Worm (Caenorhabditis elegans) whole organism, young adult: Measurements from ENCODE around the gene W09G12.10.
"Not testable (repeated sequence)": the region's sequence is repeated elsewhere in the genome, so short reads cannot be mapped to it uniquely, and the experiment has no call there.

Source experiments
- B0019.2 ChIP-seq: fragments of 200-800 bp; sonication (Bioruptor generic); conservative IDR thresholded peaks from 2 replicates; pipeline ENCODE4 v1.3.6; 2022; ENCODE audit warnings: missing genetic modification reagents, missing genetic modification characterization, missing compliant biosample characterization
- B0035.1 ChIP-seq: sonication (generic microtip); optimal IDR thresholded peaks from 2 replicates; lab custom pipeline; 2016; ENCODE audit warnings: missing genetic modification characterization, mild to moderate bottlenecking, missing compliant biosample characterization, missing genotype, missing genetic modification reagents
- B0336.3 ChIP-seq: fragments of 200-800 bp; sonication (Bioruptor generic); IDR thresholded peaks from 2 replicates; pipeline ENCODE4 v1.3.6; 2022; ENCODE audit warnings: missing genetic modification characterization, missing compliant biosample characterization
- C06A6.2 ChIP-seq: fragments of 200-800 bp; sonication (Bioruptor generic); conservative IDR thresholded peaks from 2 replicates; pipeline ENCODE4 v1.3.6; 2022; ENCODE audit warnings: missing genetic modification characterization, missing compliant biosample characterization
- F37B4.10 ChIP-seq: fragments of 200-800 bp; sonication (Bioruptor generic); IDR thresholded peaks from 2 replicates; pipeline ENCODE4 v1.3.6; 2022; ENCODE audit warnings: missing genetic modification characterization, missing compliant biosample characterization
- F39B2.1 ChIP-seq: fragments of 200-800 bp; sonication (Bioruptor generic); IDR thresholded peaks from 2 replicates; pipeline ENCODE4 v1.3.6; 2022; ENCODE audit warnings: missing genetic modification reagents, missing genetic modification characterization, missing compliant biosample characterization
- F55B11.4 ChIP-seq: sonication (generic microtip); optimal IDR thresholded peaks from 2 replicates; lab custom pipeline; 2016; ENCODE audit warnings: missing compliant biosample characterization, missing genetic modification characterization, borderline replicate concordance; ENCODE audit not compliant: insufficient read depth
- K11D2.4 ChIP-seq: fragments of 200-800 bp; sonication (Bioruptor generic); IDR thresholded peaks from 2 replicates; pipeline ENCODE4 v1.3.6; 2022; ENCODE audit warnings: missing genetic modification reagents, missing genetic modification characterization, missing compliant biosample characterization
- K12H6.12 ChIP-seq: fragments of 200-800 bp; sonication (Bioruptor generic); optimal IDR thresholded peaks from 2 replicates; lab custom pipeline; 2018; ENCODE audit warnings: mild to moderate bottlenecking, missing genetic modification characterization, missing compliant biosample characterization
- Y53G8AR.9 ChIP-seq: fragments of 200-800 bp; sonication (Bioruptor generic); conservative IDR thresholded peaks from 2 replicates; pipeline ENCODE4 v1.3.6; 2022; ENCODE audit warnings: missing genetic modification reagents, missing genetic modification characterization, missing compliant biosample characterization
- Y67H2A.10 ChIP-seq: fragments of 200-800 bp; sonication (Bioruptor generic); conservative IDR thresholded peaks from 2 replicates; pipeline ENCODE4 v1.3.6; 2022; ENCODE audit warnings: missing genetic modification reagents, missing genetic modification characterization, missing compliant biosample characterization
- aptf-2 ChIP-seq: fragments of 200-800 bp; sonication (Bioruptor generic); conservative IDR thresholded peaks from 2 replicates; pipeline ENCODE4 v1.3.6; 2022; ENCODE audit warnings: missing genetic modification reagents, missing genetic modification characterization, missing compliant biosample characterization
- atf-7 ChIP-seq: sonication (generic microtip); optimal IDR thresholded peaks from 2 replicates; lab custom pipeline; 2017; ENCODE audit warnings: mild to moderate bottlenecking, missing genetic modification characterization, missing compliant biosample characterization
- athp-1 ChIP-seq: sonication (generic microtip); optimal IDR thresholded peaks from 2 replicates; lab custom pipeline; 2017; ENCODE audit warnings: mild to moderate bottlenecking, missing genetic modification characterization, missing compliant biosample characterization
- cebp-1 ChIP-seq, 2 experiments: fragments of 200-800 bp in 1 of 2; sonication (Bioruptor generic) in 1 of 2; sonication (generic microtip) in 1 of 2; IDR thresholded peaks in 1 of 2; optimal IDR thresholded peaks in 1 of 2; 2 replicates each; pipeline versions ENCODE4 v1.3.6 to Lab custom; 2017 to 2022; ENCODE audit warnings: missing compliant biosample characterization in 2 of 2, missing genetic modification characterization in 2 of 2, mild to moderate bottlenecking in 1 of 2, missing genetic modification reagents in 1 of 2, moderate library complexity in 1 of 2
- cebp-2 ChIP-seq: fragments of 200-800 bp; sonication (Bioruptor generic); IDR thresholded peaks from 2 replicates; pipeline ENCODE4 v1.3.6; 2022; ENCODE audit warnings: missing genetic modification characterization, missing compliant biosample characterization
- ceh-100 ChIP-seq: fragments of 200-800 bp; sonication (Bioruptor generic); IDR thresholded peaks from 2 replicates; pipeline ENCODE4 v1.3.6; 2022; ENCODE audit warnings: missing genetic modification reagents, missing genetic modification characterization, missing compliant biosample characterization
- ceh-40 ChIP-seq: fragments of 200-800 bp; sonication (Bioruptor generic); IDR thresholded peaks from 2 replicates; pipeline ENCODE4 v1.3.6; 2022; ENCODE audit warnings: missing genetic modification characterization, missing compliant biosample characterization
- ceh-79 ChIP-seq: sonication (generic microtip); optimal IDR thresholded peaks from 2 replicates; lab custom pipeline; 2017; ENCODE audit warnings: mild to moderate bottlenecking, missing genetic modification characterization, missing compliant biosample characterization
- dpff-1 ChIP-seq: sonication (generic microtip); optimal IDR thresholded peaks from 2 replicates; lab custom pipeline; 2017; ENCODE audit warnings: mild to moderate bottlenecking, missing genetic modification characterization, missing compliant biosample characterization
- dpl-1 ChIP-seq: fragments of 150-350 bp; optimal IDR thresholded peaks from 2 replicates; lab custom pipeline; 2014; ENCODE audit warnings: missing biosample characterization, missing genetic modification reagents, missing genetic modification characterization
- efl-1 ChIP-seq: fragments of 150-350 bp; optimal IDR thresholded peaks from 2 replicates; lab custom pipeline; 2014; ENCODE audit warnings: missing biosample characterization, missing genetic modification reagents, missing genetic modification characterization
- ets-4 ChIP-seq: fragments of 200-800 bp; sonication (Bioruptor generic); optimal IDR thresholded peaks from 2 replicates; lab custom pipeline; 2018; ENCODE audit warnings: mild to moderate bottlenecking, missing genetic modification characterization, missing compliant biosample characterization
- hlh-12 ChIP-seq: sonication (generic microtip); optimal IDR thresholded peaks from 2 replicates; lab custom pipeline; 2016; ENCODE audit warnings: missing genetic modification characterization, missing compliant biosample characterization
- hlh-26 ChIP-seq: fragments of 200-800 bp; sonication (Bioruptor generic); conservative IDR thresholded peaks from 2 replicates; pipeline ENCODE4 v1.3.6; 2022; ENCODE audit warnings: missing genetic modification reagents, missing genetic modification characterization, missing compliant biosample characterization
- hmg-1.2 ChIP-seq: fragments of 200-800 bp; sonication (Bioruptor generic); IDR thresholded peaks from 2 replicates; pipeline ENCODE4 v1.3.6; 2022; ENCODE audit warnings: missing genetic modification reagents, missing genetic modification characterization, missing compliant biosample characterization
- hmg-20 ChIP-seq: fragments of 200-800 bp; sonication (Bioruptor generic); IDR thresholded peaks from 2 replicates; pipeline ENCODE4 v1.3.6; 2022; ENCODE audit warnings: missing genetic modification reagents, missing genetic modification characterization, missing compliant biosample characterization
- lag-1 ChIP-seq: fragments of 200-800 bp; sonication (Bioruptor generic); IDR thresholded peaks from 2 replicates; pipeline ENCODE4 v1.3.6; 2022; ENCODE audit warnings: missing genetic modification reagents, missing genetic modification characterization, missing compliant biosample characterization
- lin-35 ChIP-seq, 3 experiments: fragments of 150-350 bp in 2 of 3; sonication (generic microtip) in 1 of 3; optimal IDR thresholded peaks; 2 replicates each; lab custom pipeline; 2014 to 2018; ENCODE audit warnings: missing biosample characterization in 3 of 3, missing genetic modification characterization in 3 of 3, missing genetic modification reagents in 3 of 3
- lin-54 ChIP-seq: fragments of 200-800 bp; sonication (Bioruptor generic); optimal IDR thresholded peaks from 2 replicates; lab custom pipeline; 2018; ENCODE audit warnings: mild to moderate bottlenecking, missing genetic modification characterization, missing compliant biosample characterization
- lir-1 ChIP-seq: fragments of 200-800 bp; sonication (Bioruptor generic); conservative IDR thresholded peaks from 2 replicates; pipeline ENCODE4 v1.3.6; 2022; ENCODE audit warnings: missing genetic modification reagents, missing genetic modification characterization, missing compliant biosample characterization
- lsl-1 ChIP-seq: fragments of 200-800 bp; sonication (Bioruptor generic); optimal IDR thresholded peaks from 2 replicates; lab custom pipeline; 2018; ENCODE audit warnings: mild to moderate bottlenecking, missing genetic modification characterization, moderate library complexity, missing compliant biosample characterization
- madf-10 ChIP-seq: sonication (generic microtip); optimal IDR thresholded peaks from 2 replicates; lab custom pipeline; 2016; ENCODE audit warnings: mild to moderate bottlenecking, missing genetic modification characterization, missing compliant biosample characterization
- madf-8 ChIP-seq: fragments of 200-800 bp; sonication (Bioruptor generic); conservative IDR thresholded peaks from 2 replicates; pipeline ENCODE4 v1.3.6; 2022; ENCODE audit warnings: missing genetic modification reagents, missing genetic modification characterization, missing compliant biosample characterization
- mes-4 ChIP-seq: sonication (generic microtip); optimal IDR thresholded peaks from 2 replicates; lab custom pipeline; 2016; ENCODE audit warnings: missing genotype, missing genetic modification characterization, missing compliant biosample characterization
- nhr-80 ChIP-seq: sonication (generic microtip); optimal IDR thresholded peaks from 2 replicates; lab custom pipeline; 2016; ENCODE audit warnings: missing genetic modification characterization, missing compliant biosample characterization
- pha-4 ChIP-seq: fragments of 150-350 bp; sonication (generic microtip); optimal IDR thresholded peaks from 2 replicates; lab custom pipeline; 2014; ENCODE audit warnings: missing biosample characterization, missing genetic modification reagents, missing genetic modification characterization
- rcor-1 ChIP-seq: fragments of 200-800 bp; sonication (Bioruptor generic); IDR thresholded peaks from 2 replicates; pipeline ENCODE4 v1.3.6; 2022; ENCODE audit warnings: missing genetic modification reagents, missing genetic modification characterization, missing compliant biosample characterization
- rpc-1 ChIP-seq, 2 experiments: fragments of 150-350 bp in 1 of 2; sonication (generic microtip) in 1 of 2; optimal IDR thresholded peaks; 2 replicates each; lab custom pipeline; 2014 to 2018; ENCODE audit warnings: missing biosample characterization in 1 of 2, missing genetic modification characterization in 1 of 2, missing genetic modification reagents in 1 of 2, missing genotype in 1 of 2
- snpc-4 ChIP-seq, 5 experiments: fragments of 150-350 bp in 1 of 5; sonication (generic microtip) in 4 of 5; optimal IDR thresholded peaks; 2 replicates each; lab custom pipeline; 2014 to 2018; ENCODE audit warnings: missing genetic modification characterization in 5 of 5, missing biosample characterization in 3 of 5, antibody characterized with exemption in 2 of 5, mild to moderate bottlenecking in 2 of 5, missing compliant biosample characterization in 2 of 5, missing genotype in 2 of 5, moderate library complexity in 2 of 5, missing genetic modification reagents in 1 of 5
- zim-3 ChIP-seq: sonication (generic microtip); optimal IDR thresholded peaks from 2 replicates; lab custom pipeline; 2017; ENCODE audit warnings: mild to moderate bottlenecking, missing genetic modification characterization, moderate library complexity, missing compliant biosample characterization
- ztf-25 ChIP-seq: fragments of 200-800 bp; sonication (Bioruptor generic); IDR thresholded peaks from 2 replicates; pipeline ENCODE4 v1.3.6; 2022; ENCODE audit warnings: missing genetic modification reagents, missing genetic modification characterization, missing compliant biosample characterization

Gene W09G12.10

DNA sequence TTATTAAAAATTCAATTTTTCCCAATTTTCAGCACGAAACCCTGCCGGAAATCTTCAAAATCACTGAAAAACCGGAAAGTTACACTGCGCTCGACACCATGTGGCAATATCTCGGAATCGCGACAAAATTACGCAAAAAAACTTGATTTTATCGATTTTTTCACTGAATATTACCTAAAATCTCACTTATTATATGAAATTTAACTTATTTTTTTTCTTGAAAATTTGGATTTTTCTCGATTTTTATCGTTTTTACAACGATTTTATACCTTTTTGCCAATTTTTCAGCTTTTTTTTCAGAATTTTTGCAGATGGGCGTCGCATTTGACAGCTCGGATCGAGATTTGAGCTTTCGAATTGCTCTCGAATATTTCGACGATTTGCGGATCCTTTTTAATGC, 28.3 kb downstream of the W09G12.10 start, which contains the start of gene spl-3 (continued):
- TF ChIP-seq lsl-1 (GFP tag; lab: Kevin White, UChicago) (no peak), pha-4 (no peak), hlh-26 (GFP tag; lab: Robert Waterston, UW) (no peak)

DNA sequence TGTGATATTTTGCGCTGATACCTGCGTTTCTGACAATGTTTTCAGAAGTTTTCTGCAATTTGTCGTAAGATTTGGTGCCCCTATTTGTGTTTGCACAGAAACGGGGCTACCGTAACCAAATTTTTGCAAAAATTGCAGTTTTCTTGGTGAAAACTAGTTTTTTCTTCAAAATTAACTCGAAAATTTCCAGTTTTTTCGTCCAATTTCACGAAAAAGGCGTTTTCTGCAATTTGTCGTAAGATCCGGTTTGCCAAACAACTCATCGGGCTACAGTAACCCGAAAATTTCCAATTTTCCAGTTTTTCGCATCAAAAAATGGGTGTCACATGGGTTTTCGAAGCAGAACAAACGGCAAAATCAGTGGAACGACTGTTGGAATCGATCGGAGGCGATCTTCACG, 33.6 kb downstream of the W09G12.10 start, which contains the start of gene mdt-20:
mdt-20 (plus strand) TSS at position 301 of the 400 bp plus-strand sequence.
- not testable (repeated sequence) for TF ChIP-seq rpc-1 (optimal IDR thresholded peaks at IDR 0.05; lab: Kevin White, UChicago); rpc-1 (tag; optimal IDR thresholded peaks at IDR 0.05; lab: Kevin White, UChicago); madf-8 (GFP tag; lab: Robert Waterston, UW); ets-4 (GFP tag; lab: Kevin White, UChicago)

DNA sequence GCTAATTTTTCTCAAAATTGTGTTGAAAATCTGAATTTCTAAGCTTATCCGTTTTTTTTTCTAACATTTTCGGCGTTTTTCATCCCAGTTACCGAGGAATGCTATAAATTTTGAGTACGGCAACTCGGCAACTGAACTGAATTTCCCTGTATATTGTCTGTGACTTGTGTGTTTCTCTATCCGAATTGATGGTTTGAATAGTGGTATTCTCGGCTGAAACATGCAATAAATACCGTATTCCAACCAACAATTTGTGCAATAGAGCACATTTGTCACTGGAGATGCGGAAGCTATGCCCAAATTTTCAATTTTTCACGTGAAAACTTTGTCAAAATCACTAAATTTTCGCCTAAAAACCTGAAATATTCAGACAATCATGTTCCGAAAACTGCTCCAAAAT, 38.8 kb downstream of the W09G12.10 start, which contains the start of gene rmif-2:
rmif-2 (plus strand) TSS at position 301 of the 400 bp plus-strand sequence.
- TF ChIP-seq cebp-2 (GFP tag; lab: Robert Waterston, UW); madf-10; K11D2.4 (GFP tag; lab: Robert Waterston, UW): not testable (repeated sequence)

DNA sequence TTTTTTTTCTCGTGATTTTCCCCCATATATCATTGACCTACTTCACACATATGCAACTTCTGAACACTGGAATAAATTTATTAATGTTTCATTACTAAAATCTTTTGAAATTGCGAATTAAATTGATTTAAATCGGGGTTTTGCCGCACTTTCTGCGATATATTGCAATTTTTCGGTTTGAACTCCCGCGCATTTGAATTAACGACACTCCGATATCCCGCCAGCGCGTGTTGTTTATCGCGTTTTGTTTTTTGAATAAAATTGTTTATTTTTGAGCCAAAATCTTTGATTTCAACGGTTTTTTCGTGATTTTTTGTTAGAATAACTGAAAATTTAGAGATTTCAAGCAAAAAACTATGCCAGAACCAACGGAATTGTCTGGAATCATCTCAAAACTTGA, 43.4 kb downstream of the W09G12.10 start, which contains the start of gene Y104H12D.2:
Y104H12D.2 (plus strand) TSS at position 340 of the 400 bp plus-strand sequence.
- TF ChIP-seq F37B4.10 (GFP tag; lab: Robert Waterston, UW), result no peak
- peak in 1 of 3 experiments; percentile 88 for TF ChIP-seq lin-35 (GFP tag; optimal IDR thresholded peaks at IDR 0.05; lab: Kevin White, UChicago)
- no peak for TF ChIP-seq nhr-80
- TF ChIP-seq B0035.1 (tag; lab: Kevin White, UChicago), result no peak
- TF ChIP-seq lag-1 (GFP tag; lab: Robert Waterston, UW), result no peak
- no peak for TF ChIP-seq dpff-1
- no peak for TF ChIP-seq cebp-2 (GFP tag; lab: Robert Waterston, UW)
- no peak for TF ChIP-seq mes-4 (tag; lab: Kevin White, UChicago)
- TF ChIP-seq Y53G8AR.9 (GFP tag; lab: Robert Waterston, UW), result no peak
- TF ChIP-seq cebp-1 (GFP tag; IDR thresholded peaks at IDR 0.05; lab: Robert Waterston, UW), result no peak
- peak; percentile 20 for TF ChIP-seq cebp-1 (tag; optimal IDR thresholded peaks at IDR 0.05; lab: Kevin White, UChicago)
- TF ChIP-seq hmg-20 (GFP tag; lab: Robert Waterston, UW), result no peak
- no peak for TF ChIP-seq B0336.3 (GFP tag; lab: Robert Waterston, UW)
- no peak for TF ChIP-seq hlh-26 (GFP tag; lab: Robert Waterston, UW)
- TF ChIP-seq aptf-2 (GFP tag; lab: Robert Waterston, UW), result no peak
- no peak for TF ChIP-seq F55B11.4
- no peak for TF ChIP-seq ztf-25 (GFP tag; lab: Robert Waterston, UW)
- no peak for TF ChIP-seq snpc-4 (GFP tag; optimal IDR thresholded peaks at IDR 0.05; lab: Kevin White, UChicago)
- TF ChIP-seq snpc-4 (tag; optimal IDR thresholded peaks at IDR 0.05; lab: Kevin White, UChicago), result peak in 1 of 4 experiments; percentile 42
- no peak for TF ChIP-seq C06A6.2 (GFP tag; lab: Robert Waterston, UW)
- no peak for TF ChIP-seq lir-1
- TF ChIP-seq Y67H2A.10 (GFP tag; lab: Robert Waterston, UW), result no peak
- TF ChIP-seq ceh-40 (GFP tag; lab: Robert Waterston, UW), result no peak
- TF ChIP-seq rcor-1 (GFP tag; lab: Robert Waterston, UW), result 0 out of 2 replicates have a peak, but pooled peaks have one; percentile 39
- TF ChIP-seq hlh-12, result no peak
- peak; percentile 28; the same call in 1 of the 2 replicates for TF ChIP-seq hmg-1.2 (GFP tag; lab: Robert Waterston, UW)
- 0 out of 2 replicates have a peak, but pooled peaks have one; percentile 15 for TF ChIP-seq B0019.2 (GFP tag; lab: Robert Waterston, UW)
- peak; percentile 55 for TF ChIP-seq dpl-1 (GFP tag; lab: Kevin White, UChicago)
- no peak for TF ChIP-seq zim-3 (tag; lab: Kevin White, UChicago)
- TF ChIP-seq K12H6.12, result no peak
- no peak for TF ChIP-seq ceh-79 (tag; lab: Kevin White, UChicago)
- TF ChIP-seq atf-7 (tag; lab: Kevin White, UChicago), result no peak
- no peak for TF ChIP-seq athp-1 (tag; lab: Kevin White, UChicago)
- peak; percentile 82 for TF ChIP-seq lin-54 (GFP tag; lab: Kevin White, UChicago)
- TF ChIP-seq efl-1, result peak; percentile 69
- no peak for TF ChIP-seq F39B2.1 (GFP tag; lab: Robert Waterston, UW)
- no peak for TF ChIP-seq ceh-100 (GFP tag; lab: Robert Waterston, UW)
